Worm (Caenorhabditis elegans): ENCODE results near the gene hpd-1.

Gene hpd-1

DNA sequence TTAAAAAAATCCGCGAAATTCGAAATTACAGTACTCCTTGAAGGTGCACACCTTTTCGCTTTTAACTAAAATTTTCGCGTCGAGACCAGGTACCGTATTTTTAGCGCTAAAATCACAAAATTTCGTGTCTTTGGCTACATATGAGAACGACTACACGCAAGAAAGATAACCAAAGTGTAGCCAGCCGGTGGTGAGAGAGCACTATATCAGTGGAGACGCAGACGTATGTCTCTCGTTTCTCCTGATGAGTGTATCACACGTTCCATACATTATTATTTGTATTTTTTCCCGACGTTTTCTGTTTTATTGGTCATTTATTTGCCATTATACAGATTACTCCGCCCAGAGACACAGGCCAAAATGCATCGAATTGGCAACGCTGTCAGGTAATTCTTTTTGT, 30.6 kb downstream of the hpd-1 start, which contains the start of gene acdh-11:
Gene acdh-11, plus strand, starts transcription at position 333 of the 400 bp plus-strand sequence.
- TF ChIP-seq F57C9.4 (tag; optimal IDR thresholded peaks at IDR 0.05) = no peak
- peak; percentile 83 for TF ChIP-seq hmg-1.2 (GFP tag; IDR thresholded peaks at IDR 0.05)
- peak; percentile 44 for TF ChIP-seq nhr-80 (tag; optimal IDR thresholded peaks at IDR 0.05)

DNA sequence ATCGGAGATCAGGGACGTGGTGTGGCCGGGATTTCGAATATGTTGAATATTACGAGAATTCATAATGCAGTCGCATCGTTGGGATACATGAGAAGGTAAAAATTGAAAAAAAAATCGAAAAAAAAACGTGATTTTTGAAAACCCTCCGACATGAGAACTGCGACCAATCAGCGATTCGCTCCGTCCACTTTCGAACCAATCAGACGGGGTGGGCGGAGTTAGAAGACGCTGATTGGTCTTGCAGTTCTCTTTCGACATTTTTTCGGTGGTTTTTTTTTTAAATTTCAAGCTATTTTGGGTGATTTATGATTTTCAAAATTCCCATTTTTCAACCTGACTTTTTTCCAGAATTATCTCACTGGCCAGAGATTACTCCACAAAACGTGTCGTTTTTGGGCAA, 33.9 kb downstream of the hpd-1 start:
- TF ChIP-seq F37B4.10 (GFP tag; IDR thresholded peaks at IDR 0.05) (no peak), hlh-26 (GFP tag; conservative IDR thresholded peaks at IDR 0.05) (no peak), ZK185.1 (tag; optimal IDR thresholded peaks at IDR 0.05; ENCODE audit: poor library complexity, severe bottlenecking) (no peak), F57C9.4 (tag; optimal IDR thresholded peaks at IDR 0.05) (no peak), ztf-28 (GFP tag; IDR thresholded peaks at IDR 0.05) (no peak), gei-17 (GFP tag; optimal IDR thresholded peaks at IDR 0.05) (no peak), cebp-2 (GFP tag; IDR thresholded peaks at IDR 0.05) (no peak), cebp-1 (GFP tag; IDR thresholded peaks at IDR 0.05) (no peak), cebp-1 (tag; optimal IDR thresholded peaks at IDR 0.05) (no peak), egrh-3 (GFP tag; IDR thresholded peaks at IDR 0.05) (no peak), snpc-3.4 (tag; optimal IDR thresholded peaks at IDR 0.05) (no peak), die-1 (tag; optimal IDR thresholded peaks at IDR 0.05) (no peak), Y67H2A.10 (GFP tag; conservative IDR thresholded peaks at IDR 0.05) (no peak), ztf-3 (GFP tag; optimal IDR thresholded peaks at IDR 0.05) (no peak), lir-1 (GFP tag; conservative IDR thresholded peaks at IDR 0.05) (no peak), lin-40 (tag; optimal IDR thresholded peaks at IDR 0.05) (no peak), madf-10 (tag; optimal IDR thresholded peaks at IDR 0.05) (no peak), ztf-18 (tag; optimal IDR thresholded peaks at IDR 0.05) (no peak), dpff-1 (tag; optimal IDR thresholded peaks at IDR 0.05) (no peak), nhr-179 (tag; optimal IDR thresholded peaks at IDR 0.05) (no peak)

ce11 chrIII:10575320-10575719, 40.0 kb downstream of the hpd-1 start, which contains the start of gene Y45F3A.4:
Gene Y45F3A.4, minus strand, starts transcription at chrIII:10575420.
- no peak for TF ChIP-seq hmg-20 (GFP tag; IDR thresholded peaks at IDR 0.05)
- no peak for TF ChIP-seq T26A5.8 (tag; optimal IDR thresholded peaks at IDR 0.05)
- TF ChIP-seq mel-28 (tag; optimal IDR thresholded peaks at IDR 0.05; ENCODE audit: borderline replicate concordance) = no peak
- no peak for TF ChIP-seq bed-1 (GFP tag; IDR thresholded peaks at IDR 0.05)
- TF ChIP-seq lin-26 (GFP tag; IDR thresholded peaks at IDR 0.05) = no peak
- no peak for TF ChIP-seq Y67H2A.10 (GFP tag; conservative IDR thresholded peaks at IDR 0.05)
- TF ChIP-seq die-1 (tag; optimal IDR thresholded peaks at IDR 0.05) = no peak
- TF ChIP-seq ztf-6 (GFP tag; IDR thresholded peaks at IDR 0.05) = no peak
- no peak for TF ChIP-seq F33H1.4 (GFP tag; IDR thresholded peaks at IDR 0.05)
- TF ChIP-seq dox-1 (GFP tag; IDR thresholded peaks at IDR 0.05) = no peak
- no peak for TF ChIP-seq rcor-1 (GFP tag; IDR thresholded peaks at IDR 0.05)
- TF ChIP-seq cebp-2 (GFP tag; IDR thresholded peaks at IDR 0.05) = no peak
- no peak for TF ChIP-seq ztf-18 (tag; optimal IDR thresholded peaks at IDR 0.05)
- TF ChIP-seq F37B4.10 (GFP tag; IDR thresholded peaks at IDR 0.05) = no peak
- TF ChIP-seq snpc-1.3 (tag; optimal IDR thresholded peaks at IDR 0.05; ENCODE audit: insufficient read depth) = no peak
- TF ChIP-seq ets-4 (GFP tag; optimal IDR thresholded peaks at IDR 0.05) = no peak
- no peak for TF ChIP-seq dpl-1 (GFP tag; optimal IDR thresholded peaks at IDR 0.05)

DNA sequence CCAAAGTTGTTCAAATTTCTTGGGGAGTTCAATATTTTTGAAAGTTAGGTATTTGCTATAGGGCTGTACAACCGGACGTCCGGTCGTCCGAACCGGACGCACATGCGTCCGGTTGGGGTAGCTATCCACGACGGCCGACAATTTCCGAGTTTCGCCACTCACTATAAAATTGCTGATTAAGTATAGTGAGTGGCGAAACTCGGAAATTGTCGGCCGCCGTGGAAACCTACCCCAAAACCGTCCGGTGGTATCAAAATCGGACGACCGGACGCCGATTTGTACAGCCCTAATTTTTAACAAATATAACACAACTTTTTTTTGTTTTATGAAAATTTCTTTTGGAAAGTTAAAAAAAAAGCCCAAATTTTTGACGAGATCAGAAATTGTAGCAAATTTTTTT, 41.0 kb downstream of the hpd-1 start:
- TF ChIP-seq hmg-1.2 (GFP tag; IDR thresholded peaks at IDR 0.05) (0 out of 2 replicates have a peak, but pooled peaks have one; percentile 28), snpc-4 (GFP tag; optimal IDR thresholded peaks at IDR 0.05) (peak; percentile 70), snpc-4 (tag; optimal IDR thresholded peaks at IDR 0.05) (peak in 3 of 4 experiments; percentile 62 to 95 (median 93)), snpc-1.1 (tag; optimal IDR thresholded peaks at IDR 0.05; ENCODE audit: insufficient read depth) (peak; percentile 73)
